Worm (Caenorhabditis elegans) whole organism, L4 larva: ENCODE data around the gene plc-1.

Experiments used
- Y105C5A.15 ChIP-seq: fragments of 200-800 bp; sonication (Bioruptor generic); IDR thresholded peaks from 2 replicates; pipeline ENCODE4 v1.3.6; 2022; ENCODE audit warnings: missing genetic modification characterization, missing compliant biosample characterization
- aha-1 ChIP-seq: fragments of 150-350 bp; peaks from one replicate; lab custom pipeline; 2014; ENCODE audit warnings: missing biosample characterization, missing genetic modification characterization
- aly-2 ChIP-seq: sonication (generic microtip); optimal IDR thresholded peaks from 2 replicates; lab custom pipeline; 2018; ENCODE audit warnings: missing biosample characterization, missing genetic modification characterization
- arid-1 ChIP-seq: fragments of 200-800 bp; sonication (Bioruptor generic); conservative IDR thresholded peaks from 2 replicates; pipeline ENCODE4 v1.3.6; 2022; ENCODE audit warnings: missing genetic modification reagents, missing genetic modification characterization, missing compliant biosample characterization
- ceh-28 ChIP-seq: fragments of 150-350 bp; optimal IDR thresholded peaks from 2 replicates; lab custom pipeline; 2014; ENCODE audit warnings: missing biosample characterization, missing genetic modification reagents, missing genetic modification characterization
- ces-1 ChIP-seq: fragments of 150-350 bp; sonication (generic microtip); optimal IDR thresholded peaks from 4 replicates; lab custom pipeline; 2014; ENCODE audit warnings: missing biosample characterization, missing genetic modification reagents, missing genetic modification characterization
- cey-2 ChIP-seq: sonication (generic microtip); optimal IDR thresholded peaks from 3 replicates; lab custom pipeline; 2017; ENCODE audit warnings: missing genetic modification characterization, mild to moderate bottlenecking, missing compliant biosample characterization, antibody characterized with exemption, borderline replicate concordance; ENCODE audit not compliant: insufficient read depth
- daf-12 ChIP-seq: fragments of 150-350 bp; optimal IDR thresholded peaks from 2 replicates; lab custom pipeline; 2014; ENCODE audit warnings: missing biosample characterization, missing genetic modification reagents, missing genetic modification characterization
- daf-16 ChIP-seq, 3 experiments: sonication (generic microtip); optimal IDR thresholded peaks; 2 replicates each; lab custom pipeline; 2016 to 2017; ENCODE audit warnings: missing genetic modification characterization in 3 of 3, missing genetic modification reagents in 3 of 3, mild to moderate bottlenecking in 2 of 3, missing compliant biosample characterization in 2 of 3, missing biosample characterization in 1 of 3, moderate library complexity in 1 of 3
- daf-8 ChIP-seq: fragments of 200-800 bp; sonication (Bioruptor generic); IDR thresholded peaks from 2 replicates; pipeline ENCODE4 v1.3.6; 2022; ENCODE audit warnings: missing genetic modification characterization, missing compliant biosample characterization
- dmd-6 ChIP-seq: fragments of 200-800 bp; sonication (Bioruptor generic); IDR thresholded peaks from 2 replicates; pipeline ENCODE4 v1.3.6; 2022; ENCODE audit warnings: missing genetic modification reagents, missing genetic modification characterization, missing compliant biosample characterization
- dmd-8 ChIP-seq: fragments of 200-800 bp; sonication (Bioruptor generic); IDR thresholded peaks from 2 replicates; pipeline ENCODE4 v1.3.6; 2022; ENCODE audit warnings: missing genetic modification characterization, missing compliant biosample characterization
- duxl-1 ChIP-seq: sonication (generic microtip); optimal IDR thresholded peaks from 2 replicates; lab custom pipeline; 2016; ENCODE audit warnings: mild to moderate bottlenecking, missing genetic modification characterization, moderate library complexity, missing compliant biosample characterization; ENCODE audit not compliant: poor library complexity
- dve-1 ChIP-seq: sonication (generic microtip); optimal IDR thresholded peaks from 2 replicates; lab custom pipeline; 2017; ENCODE audit warnings: antibody characterized with exemption, mild to moderate bottlenecking, missing genetic modification characterization, missing compliant biosample characterization; ENCODE audit not compliant: insufficient read depth
- egl-43 ChIP-seq: fragments of 200-800 bp; sonication (Bioruptor generic); IDR thresholded peaks from 2 replicates; pipeline ENCODE4 v1.3.6; 2022; ENCODE audit warnings: missing genetic modification reagents, missing genetic modification characterization, missing compliant biosample characterization
- hlh-11 ChIP-seq: fragments of 200-800 bp; sonication (Bioruptor generic); optimal IDR thresholded peaks from 2 replicates; lab custom pipeline; 2018; ENCODE audit warnings: mild to moderate bottlenecking, missing genetic modification characterization, missing compliant biosample characterization
- hlh-30 ChIP-seq: sonication (generic microtip); optimal IDR thresholded peaks from 2 replicates; lab custom pipeline; 2017; ENCODE audit warnings: antibody characterized with exemption, mild to moderate bottlenecking, missing genetic modification characterization, missing compliant biosample characterization; ENCODE audit not compliant: insufficient read depth
- jun-1 ChIP-seq: fragments of 150-350 bp; optimal IDR thresholded peaks from 2 replicates; lab custom pipeline; 2014; ENCODE audit warnings: missing biosample characterization, missing genetic modification reagents, missing genetic modification characterization
- lim-7 ChIP-seq: fragments of 200-800 bp; sonication (Bioruptor generic); IDR thresholded peaks from 2 replicates; pipeline ENCODE4 v1.3.6; 2022; ENCODE audit warnings: missing genetic modification characterization, missing compliant biosample characterization
- lin-15B ChIP-seq: fragments of 150-350 bp; sonication (generic microtip); optimal IDR thresholded peaks from 3 replicates; lab custom pipeline; 2014; ENCODE audit warnings: missing biosample characterization, missing genetic modification characterization
- lin-29 ChIP-seq: fragments of 200-800 bp; sonication (Bioruptor generic); IDR thresholded peaks from 2 replicates; pipeline ENCODE4 v1.3.6; 2022; ENCODE audit warnings: missing genetic modification reagents, missing genetic modification characterization, missing compliant biosample characterization
- lin-39 ChIP-seq: fragments of 150-350 bp; optimal IDR thresholded peaks from 2 replicates; lab custom pipeline; 2014; ENCODE audit warnings: missing biosample characterization, missing genetic modification reagents, missing genetic modification characterization
- mdl-1 ChIP-seq, 2 experiments: fragments of 150-350 bp in 1 of 2; sonication (generic microtip) in 1 of 2; optimal IDR thresholded peaks; 2 replicates each; lab custom pipeline; 2014 to 2017; ENCODE audit warnings: missing biosample characterization in 2 of 2, missing genetic modification characterization in 2 of 2
- mes-2 ChIP-seq: sonication (generic microtip); optimal IDR thresholded peaks from 2 replicates; lab custom pipeline; 2016; ENCODE audit warnings: missing genotype, mild to moderate bottlenecking, missing genetic modification characterization, missing compliant biosample characterization; ENCODE audit not compliant: poor library complexity, severe bottlenecking
- mxl-3 ChIP-seq: fragments of 200-800 bp; sonication (Bioruptor generic); optimal IDR thresholded peaks from 2 replicates; lab custom pipeline; 2018; ENCODE audit warnings: mild to moderate bottlenecking, missing genetic modification characterization, missing compliant biosample characterization
- nhr-10 ChIP-seq: fragments of 150-350 bp; optimal IDR thresholded peaks from 2 replicates; lab custom pipeline; 2014; ENCODE audit warnings: missing biosample characterization, missing genetic modification characterization
- nhr-102 ChIP-seq: sonication (generic microtip); optimal IDR thresholded peaks from 2 replicates; lab custom pipeline; 2016; ENCODE audit warnings: mild to moderate bottlenecking, missing genetic modification characterization, moderate library complexity, missing compliant biosample characterization
- nhr-11 ChIP-seq: fragments of 150-350 bp; optimal IDR thresholded peaks from 2 replicates; lab custom pipeline; 2014; ENCODE audit warnings: missing biosample characterization, missing genetic modification characterization
- nhr-25 ChIP-seq: sonication (generic microtip); optimal IDR thresholded peaks from 2 replicates; lab custom pipeline; 2017; ENCODE audit warnings: missing genetic modification characterization, mild to moderate bottlenecking, missing compliant biosample characterization, antibody characterized with exemption, moderate library complexity, borderline replicate concordance; ENCODE audit not compliant: insufficient read depth
- nhr-77 ChIP-seq: fragments of 150-350 bp; optimal IDR thresholded peaks from 2 replicates; lab custom pipeline; 2014; ENCODE audit warnings: missing biosample characterization, missing genetic modification characterization
- pha-4 ChIP-seq, 2 experiments: fragments of 150-350 bp in 1 of 2; fragments of 200-800 bp in 1 of 2; sonication (Bioruptor generic) in 1 of 2; IDR thresholded peaks in 1 of 2; optimal IDR thresholded peaks in 1 of 2; 2 replicates each; pipeline versions ENCODE4 v1.3.6 to Lab custom; 2014 to 2022; ENCODE audit warnings: missing genetic modification characterization in 2 of 2, missing genetic modification reagents in 2 of 2, missing biosample characterization in 1 of 2, missing compliant biosample characterization in 1 of 2
- php-3 ChIP-seq: fragments of 200-800 bp; sonication (Bioruptor generic); IDR thresholded peaks from 2 replicates; pipeline ENCODE4 v1.3.6; 2022; ENCODE audit warnings: missing genetic modification reagents, missing genetic modification characterization, missing compliant biosample characterization
- pqm-1 ChIP-seq: sonication (generic microtip); optimal IDR thresholded peaks from 2 replicates; lab custom pipeline; 2017; ENCODE audit warnings: missing biosample characterization, missing genetic modification characterization
- rbr-2 ChIP-seq: sonication (generic microtip); optimal IDR thresholded peaks from 2 replicates; lab custom pipeline; 2016; ENCODE audit warnings: missing genotype, missing genetic modification characterization, missing compliant biosample characterization
- set-16 ChIP-seq: fragments of 200-800 bp; sonication (Bioruptor generic); IDR thresholded peaks from 2 replicates; pipeline ENCODE4 v1.3.6; 2022; ENCODE audit warnings: missing genetic modification reagents, missing genetic modification characterization, missing compliant biosample characterization
- tag-97 ChIP-seq: fragments of 200-800 bp; sonication (Bioruptor generic); IDR thresholded peaks from 2 replicates; pipeline ENCODE4 v1.3.6; 2022; ENCODE audit warnings: missing genetic modification characterization, missing compliant biosample characterization
- tra-1 ChIP-seq: fragments of 200-800 bp; sonication (Bioruptor generic); IDR thresholded peaks from 2 replicates; pipeline ENCODE4 v1.3.6; 2022; ENCODE audit warnings: missing genetic modification reagents, missing genetic modification characterization, missing compliant biosample characterization
- vab-7 ChIP-seq: fragments of 200-800 bp; sonication (Bioruptor generic); IDR thresholded peaks from 2 replicates; pipeline ENCODE4 v1.3.6; 2022; ENCODE audit warnings: missing genetic modification reagents, missing genetic modification characterization, missing compliant biosample characterization
- zag-1 ChIP-seq: fragments of 150-350 bp; optimal IDR thresholded peaks from 2 replicates; lab custom pipeline; 2014; ENCODE audit warnings: missing biosample characterization, missing genetic modification characterization
- zip-11 ChIP-seq: fragments of 200-800 bp; sonication (Bioruptor generic); IDR thresholded peaks from 2 replicates; pipeline ENCODE4 v1.3.6; 2022; ENCODE audit warnings: missing genetic modification characterization, missing compliant biosample characterization
- ztf-7 ChIP-seq: fragments of 150-350 bp; optimal IDR thresholded peaks from 2 replicates; lab custom pipeline; 2014; ENCODE audit warnings: missing biosample characterization, missing genetic modification characterization

The plc-1 gene

DNA sequence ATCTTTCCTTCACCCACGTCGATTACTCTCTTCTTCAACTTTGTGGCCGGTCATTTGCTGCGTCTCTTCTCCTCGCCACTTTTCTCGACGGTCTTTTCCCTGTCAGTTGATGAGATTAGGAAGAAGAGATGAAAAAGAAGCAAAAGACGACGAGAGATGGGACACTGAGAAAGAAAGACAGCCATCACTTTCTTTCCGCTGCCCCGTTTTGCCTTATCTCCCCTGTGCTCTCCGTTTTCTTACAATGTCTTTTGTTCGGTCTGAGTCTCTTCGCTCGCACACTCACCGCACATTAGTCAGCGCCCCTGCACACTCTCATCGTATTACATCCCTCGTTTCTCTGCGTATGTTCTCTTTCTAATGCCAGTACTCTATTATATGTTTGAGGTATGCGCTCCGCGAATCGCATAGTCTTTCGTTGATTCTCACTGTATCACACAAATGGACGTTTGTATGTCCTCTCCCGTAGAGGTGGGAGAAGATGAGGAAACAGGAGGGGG, 72.3 kb downstream of the plc-1 start (continued):
- TF ChIP-seq cey-2 (tag; lab: Kevin White, UChicago), result peak; percentile 54
- peak; percentile 99 for TF ChIP-seq dve-1
- peak; percentile 100 for TF ChIP-seq aha-1 (tag; lab: Kevin White, UChicago)
- no peak for TF ChIP-seq zip-11 (GFP tag; lab: Robert Waterston, UW)
- TF ChIP-seq arid-1, result peak; percentile 35; the same call in 1 of the 2 replicates
- no peak for TF ChIP-seq dmd-8 (GFP tag; lab: Robert Waterston, UW)
- 0 out of 2 replicates have a peak, but pooled peaks have one; percentile 50 for TF ChIP-seq vab-7 (GFP tag; lab: Robert Waterston, UW)
- TF ChIP-seq nhr-10 (tag; lab: Kevin White, UChicago), result peak; percentile 73
- peak; percentile 51 for TF ChIP-seq mes-2
- peak; percentile 91 to 94 for TF ChIP-seq mdl-1 (tag; optimal IDR thresholded peaks at IDR 0.05; lab: Kevin White, UChicago)
- peak; percentile 92 for TF ChIP-seq nhr-102 (tag; lab: Kevin White, UChicago)
- TF ChIP-seq tag-97 (GFP tag; lab: Robert Waterston, UW), result no peak
- TF ChIP-seq jun-1 (tag; lab: Kevin White, UChicago), result peak; percentile 82
- TF ChIP-seq pha-4 (GFP tag; IDR thresholded peaks at IDR 0.05; lab: Robert Waterston, UW), result peak; percentile 85
- no peak for TF ChIP-seq pha-4 (tag; optimal IDR thresholded peaks at IDR 0.05; lab: Kevin White, UChicago)
- no peak for TF ChIP-seq lim-7 (GFP tag; lab: Robert Waterston, UW)
- TF ChIP-seq nhr-77 (tag; lab: Kevin White, UChicago), result peak; percentile 81
- TF ChIP-seq daf-16 (GFP tag; optimal IDR thresholded peaks at IDR 0.05; lab: Kevin White, UChicago), result peak; percentile 66 to 75
- TF ChIP-seq daf-16 (tag; optimal IDR thresholded peaks at IDR 0.05; lab: Kevin White, UChicago), result peak; percentile 80
- TF ChIP-seq nhr-11 (tag; lab: Kevin White, UChicago), result peak; percentile 95
- peak; percentile 78 for TF ChIP-seq ztf-7 (tag; lab: Kevin White, UChicago)
- peak; percentile 87 for TF ChIP-seq ces-1 (GFP tag; lab: Kevin White, UChicago)
- TF ChIP-seq nhr-25 (tag; lab: Kevin White, UChicago), result peak; percentile 87
- TF ChIP-seq egl-43, result peak; percentile 90
- no peak for TF ChIP-seq daf-8 (GFP tag; lab: Robert Waterston, UW)
- TF ChIP-seq ceh-28 (tag; lab: Kevin White, UChicago), result peak; percentile 62

DNA sequence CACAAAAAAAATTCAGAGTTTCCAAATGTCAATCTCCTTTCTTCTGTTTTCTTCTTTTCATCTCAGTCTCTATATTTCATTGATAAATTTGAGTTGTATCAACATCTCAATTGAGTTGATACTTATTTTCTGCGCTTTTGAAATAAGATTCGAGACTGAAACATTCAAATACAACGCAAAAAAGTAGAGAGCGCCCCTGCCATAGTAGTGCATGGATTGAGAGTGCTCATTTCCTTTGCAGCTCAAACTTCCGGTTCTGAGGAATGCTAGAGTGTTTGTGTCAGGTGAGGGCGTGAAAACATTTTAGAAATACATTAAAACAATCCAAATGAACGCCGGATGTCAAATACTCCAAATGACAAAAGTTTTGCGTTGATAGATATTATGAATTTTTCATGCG, 75.1 kb downstream of the plc-1 start:
- no peak for TF ChIP-seq daf-12
- peak; percentile 85 for TF ChIP-seq aha-1 (tag; lab: Kevin White, UChicago)
- no peak for TF ChIP-seq set-16 (GFP tag; lab: Robert Waterston, UW)

DNA sequence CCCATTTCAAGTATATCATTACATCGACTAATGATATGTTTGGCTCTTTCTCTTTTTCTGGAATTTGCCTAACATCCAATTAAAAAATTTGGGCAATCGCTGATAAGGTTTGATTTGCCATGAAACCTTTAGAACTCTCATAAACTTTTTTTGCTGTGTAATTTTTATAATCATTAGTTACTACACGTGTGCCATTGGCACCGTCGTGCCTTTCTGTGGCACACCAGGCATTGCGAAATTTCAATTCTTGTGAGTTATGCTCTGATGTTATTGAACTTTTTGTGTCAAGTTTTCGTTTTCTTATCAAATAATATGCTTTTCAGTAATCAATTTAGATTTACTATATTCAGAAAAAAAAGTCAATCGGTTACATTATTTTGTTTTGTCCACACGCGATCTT, 77.5 kb downstream of the plc-1 start:
- TF ChIP-seq duxl-1 (tag; lab: Kevin White, UChicago) (no peak), zag-1 (tag; lab: Kevin White, UChicago) (no peak), dmd-6 (peak; percentile 26; the same call in 1 of the 2 replicates), rbr-2 (tag; lab: Kevin White, UChicago) (no peak), ces-1 (GFP tag; lab: Kevin White, UChicago) (no peak), daf-16 (GFP tag; optimal IDR thresholded peaks at IDR 0.05; lab: Kevin White, UChicago) (no peak), daf-16 (tag; optimal IDR thresholded peaks at IDR 0.05; lab: Kevin White, UChicago) (peak; percentile 43), tra-1 (GFP tag; lab: Robert Waterston, UW) (no peak), aly-2 (tag; lab: Kevin White, UChicago) (no peak), lin-15B (tag; lab: Kevin White, UChicago) (no peak), php-3 (GFP tag; lab: Robert Waterston, UW) (peak; percentile 64), lin-29 (no peak), pqm-1 (tag; lab: Kevin White, UChicago) (peak; percentile 43), Y105C5A.15 (GFP tag; lab: Robert Waterston, UW) (no peak), egl-43 (no peak), dve-1 (peak; percentile 66), hlh-30 (peak; percentile 42), hlh-11 (peak; percentile 6), mxl-3 (GFP tag; lab: Kevin White, UChicago) (peak; percentile 55), lin-39 (no peak)
